Fruit fly (Drosophila melanogaster) whole organism, embryonic: ENCODE data around the gene CG9928.

Experiments used
- BtbVII ChIP-seq: fragments of 200-800 bp; sonication (Bioruptor generic); optimal IDR thresholded peaks from 3 replicates; lab custom pipeline; 2017; ENCODE audit warnings: missing biosample characterization, mild to moderate bottlenecking, missing genetic modification characterization
- CG10267 ChIP-seq: fragments of 200-800 bp; sonication (Bioruptor generic); optimal IDR thresholded peaks from 2 replicates; lab custom pipeline; 2018; ENCODE audit warnings: missing biosample characterization, mild to moderate bottlenecking, missing genetic modification characterization, moderate library complexity
- CG10543 ChIP-seq: fragments of 200-800 bp; sonication (Bioruptor generic); optimal IDR thresholded peaks from 3 replicates; lab custom pipeline; 2017; ENCODE audit warnings: missing biosample characterization, mild to moderate bottlenecking, missing genetic modification characterization, moderate library complexity
- CG10565 ChIP-seq: fragments of 200-800 bp; sonication (Bioruptor generic); optimal IDR thresholded peaks from 3 replicates; lab custom pipeline; 2016; ENCODE audit warnings: missing biosample characterization, mild to moderate bottlenecking, missing genetic modification characterization
- CG13624 ChIP-seq: fragments of 200-800 bp; sonication (Bioruptor generic); optimal IDR thresholded peaks from 2 replicates; lab custom pipeline; 2016; ENCODE audit warnings: missing biosample characterization, missing genetic modification characterization
- CG14014 ChIP-seq: fragments of 200-800 bp; sonication (Bioruptor generic); IDR thresholded peaks from 2 replicates; pipeline ENCODE4 v1.3.6; 2022; ENCODE audit warnings: missing biosample characterization, missing genetic modification characterization
- CG14441 ChIP-seq: fragments of 200-800 bp; sonication (Bioruptor generic); IDR thresholded peaks from 2 replicates; pipeline ENCODE4 v1.3.6; 2022; ENCODE audit warnings: missing biosample characterization, missing genetic modification characterization
- CG15601 ChIP-seq: fragments of 200-800 bp; sonication (Bioruptor generic); optimal IDR thresholded peaks from 3 replicates; lab custom pipeline; 2019; ENCODE audit warnings: missing biosample characterization, mild to moderate bottlenecking, missing genetic modification characterization, moderate library complexity
- CG17829 ChIP-seq: fragments of 200-800 bp; optimal IDR thresholded peaks from 2 replicates; lab custom pipeline; 2019; ENCODE audit warnings: missing biosample characterization, mild to moderate bottlenecking, missing genetic modification characterization, moderate library complexity
- CG18262 ChIP-seq: fragments of 200-800 bp; optimal IDR thresholded peaks from 3 replicates; lab custom pipeline; 2019; ENCODE audit warnings: missing biosample characterization, mild to moderate bottlenecking, missing genetic modification characterization, moderate library complexity
- CG18599 ChIP-seq: fragments of 200-800 bp; sonication (Bioruptor generic); optimal IDR thresholded peaks from 3 replicates; lab custom pipeline; 2017; ENCODE audit warnings: missing biosample characterization, missing genetic modification characterization, mild to moderate bottlenecking, moderate library complexity, missing genetic modification reagents
- CG2116 ChIP-seq: fragments of 200-800 bp; sonication (Bioruptor generic); optimal IDR thresholded peaks from 3 replicates; lab custom pipeline; 2018; ENCODE audit warnings: missing biosample characterization, mild to moderate bottlenecking, missing genetic modification characterization
- CG3065 ChIP-seq: fragments of 200-800 bp; sonication (Bioruptor generic); optimal IDR thresholded peaks from 2 replicates; lab custom pipeline; 2016; ENCODE audit warnings: missing biosample characterization, missing genetic modification characterization
- CG34224 ChIP-seq: fragments of 200-800 bp; sonication (Bioruptor generic); IDR thresholded peaks from 3 replicates; pipeline ENCODE4 v1.3.6; 2022; ENCODE audit warnings: missing biosample characterization, missing genetic modification characterization; ENCODE audit not compliant: partially characterized antibody
- CG4707 ChIP-seq: fragments of 200-800 bp; sonication (Bioruptor generic); optimal IDR thresholded peaks from 2 replicates; lab custom pipeline; 2018; ENCODE audit warnings: missing biosample characterization, mild to moderate bottlenecking, missing genetic modification characterization, moderate library complexity
- CG7357 ChIP-seq: fragments of 200-800 bp; sonication (Bioruptor generic); IDR thresholded peaks from 3 replicates; pipeline ENCODE4 v1.3.6; 2022; ENCODE audit warnings: missing biosample characterization, missing genetic modification characterization
- CG9797 ChIP-seq: fragments of 200-800 bp; sonication (Bioruptor generic); optimal IDR thresholded peaks from 3 replicates; lab custom pipeline; 2018; ENCODE audit warnings: missing biosample characterization, mild to moderate bottlenecking, missing genetic modification characterization
- CkIIα-i1 ChIP-seq: fragments of 200-800 bp; sonication (Bioruptor generic); IDR thresholded peaks from 2 replicates; pipeline ENCODE4 v1.3.6; 2022; ENCODE audit warnings: missing biosample characterization, missing genetic modification characterization
- CrebB ChIP-seq: fragments of 200-800 bp; sonication (Bioruptor generic); optimal IDR thresholded peaks from 3 replicates; lab custom pipeline; 2018; ENCODE audit warnings: missing biosample characterization, mild to moderate bottlenecking, missing genetic modification characterization
- D19B ChIP-seq: fragments of 200-800 bp; sonication (Bioruptor generic); optimal IDR thresholded peaks from 2 replicates; lab custom pipeline; 2017; ENCODE audit warnings: missing biosample characterization, mild to moderate bottlenecking, missing genetic modification characterization
- Dip2 ChIP-seq: fragments of 200-800 bp; sonication (Bioruptor generic); IDR thresholded peaks from 2 replicates; pipeline ENCODE4 v1.3.6; 2022; ENCODE audit warnings: missing biosample characterization, missing genetic modification characterization
- Fer1 ChIP-seq: fragments of 200-800 bp; sonication (Bioruptor generic); optimal IDR thresholded peaks from 2 replicates; lab custom pipeline; 2017; ENCODE audit warnings: missing biosample characterization, mild to moderate bottlenecking, missing genetic modification characterization
- H2.0 ChIP-seq: fragments of 200-800 bp; sonication (Bioruptor generic); IDR thresholded peaks from 2 replicates; pipeline ENCODE4 v1.3.6; 2022; ENCODE audit warnings: missing biosample characterization, missing genetic modification characterization
- Hand ChIP-seq: fragments of 200-800 bp; sonication (Bioruptor generic); optimal IDR thresholded peaks from 2 replicates; lab custom pipeline; 2017; ENCODE audit warnings: mild to moderate bottlenecking, missing biosample characterization, missing genetic modification reagents, missing genetic modification characterization
- HmgZ ChIP-seq: fragments of 200-800 bp; sonication (Bioruptor generic); optimal IDR thresholded peaks from 2 replicates; lab custom pipeline; 2018; ENCODE audit warnings: missing biosample characterization, mild to moderate bottlenecking, missing genetic modification characterization
- Hmr ChIP-seq: fragments of 200-800 bp; sonication (Bioruptor generic); optimal IDR thresholded peaks from 3 replicates; lab custom pipeline; 2017; ENCODE audit warnings: mild to moderate bottlenecking, missing biosample characterization, missing genetic modification reagents, missing genetic modification characterization
- MBD-R2 ChIP-seq: fragments of 200-800 bp; sonication (Bioruptor generic); IDR thresholded peaks from 2 replicates; pipeline ENCODE4 v1.3.6; 2022; ENCODE audit warnings: missing biosample characterization, missing genetic modification characterization
- MESR4 ChIP-seq: fragments of 200-800 bp; sonication (Bioruptor generic); optimal IDR thresholded peaks from 2 replicates; lab custom pipeline; 2018; ENCODE audit warnings: missing biosample characterization, mild to moderate bottlenecking, missing genetic modification characterization, moderate library complexity
- Mad ChIP-seq: fragments of 200-800 bp; sonication (Bioruptor generic); optimal IDR thresholded peaks from 2 replicates; lab custom pipeline; 2016; ENCODE audit warnings: missing biosample characterization, missing genetic modification characterization
- Med ChIP-seq: fragments of 200-800 bp; sonication (Bioruptor generic); peaks from one replicate; lab custom pipeline; 2016; ENCODE audit warnings: missing biosample characterization, missing genetic modification characterization, mild to moderate bottlenecking, inconsistent platforms, moderate library complexity
- Pdp1 ChIP-seq, 2 experiments: fragments of 200-800 bp; sonication (Bioruptor generic); optimal IDR thresholded peaks; 3 replicates each; lab custom pipeline; 2016; ENCODE audit warnings: missing biosample characterization in 2 of 2, missing genetic modification characterization in 2 of 2, mild to moderate bottlenecking in 1 of 2, moderate library complexity in 1 of 2
- Poxn ChIP-seq: fragments of 200-800 bp; sonication (Bioruptor generic); IDR thresholded peaks from 2 replicates; pipeline ENCODE4 v1.3.6; 2022; ENCODE audit warnings: missing biosample characterization, missing genetic modification characterization
- ac ChIP-seq: fragments of 200-800 bp; sonication (Bioruptor generic); optimal IDR thresholded peaks from 3 replicates; lab custom pipeline; 2017; ENCODE audit warnings: missing biosample characterization, mild to moderate bottlenecking, missing genetic modification characterization
- crol ChIP-seq: fragments of 200-800 bp; sonication (Bioruptor generic); IDR thresholded peaks from 2 replicates; pipeline ENCODE4 v1.3.6; 2022; ENCODE audit warnings: missing biosample characterization, missing genetic modification characterization
- crp ChIP-seq, 2 experiments: fragments of 200-800 bp; sonication (Bioruptor generic); optimal IDR thresholded peaks; 2 replicates in 1 of 2; 3 replicates in 1 of 2; lab custom pipeline; 2017; ENCODE audit warnings: missing biosample characterization in 2 of 2, missing genetic modification characterization in 2 of 2, mild to moderate bottlenecking in 1 of 2, moderate library complexity in 1 of 2
- dmrt99B ChIP-seq: fragments of 200-800 bp; sonication (Bioruptor generic); optimal IDR thresholded peaks from 2 replicates; lab custom pipeline; 2018; ENCODE audit warnings: missing biosample characterization, mild to moderate bottlenecking, missing genetic modification characterization, moderate library complexity
- exex ChIP-seq: fragments of 200-800 bp; sonication (Bioruptor generic); optimal IDR thresholded peaks from 4 replicates; lab custom pipeline; 2018; ENCODE audit warnings: missing biosample characterization, mild to moderate bottlenecking, missing genetic modification characterization, moderate library complexity
- ftz-f1 ChIP-seq: fragments of 200-800 bp; sonication (Bioruptor generic); optimal IDR thresholded peaks from 2 replicates; lab custom pipeline; 2016; ENCODE audit warnings: missing biosample characterization, missing genetic modification characterization
- lbe ChIP-seq: fragments of 200-800 bp; sonication (Bioruptor generic); optimal IDR thresholded peaks from 2 replicates; lab custom pipeline; 2016; ENCODE audit warnings: missing biosample characterization, mild to moderate bottlenecking, missing genetic modification characterization
- odd ChIP-seq: fragments of 200-800 bp; sonication (Bioruptor generic); optimal IDR thresholded peaks from 2 replicates; lab custom pipeline; 2017; ENCODE audit warnings: missing biosample characterization, mild to moderate bottlenecking, missing genetic modification characterization
- pzg ChIP-seq: fragments of 200-800 bp; sonication (Bioruptor generic); optimal IDR thresholded peaks from 3 replicates; lab custom pipeline; 2018; ENCODE audit warnings: missing biosample characterization, mild to moderate bottlenecking, missing genetic modification characterization, moderate library complexity
- rib ChIP-seq: fragments of 200-800 bp; sonication (Bioruptor generic); IDR thresholded peaks from 2 replicates; pipeline ENCODE4 v1.3.6; 2022; ENCODE audit warnings: missing biosample characterization, missing genetic modification characterization
- sens ChIP-seq: fragments of 200-800 bp; sonication (Bioruptor generic); peaks from one replicate; lab custom pipeline; 2016; ENCODE audit warnings: missing biosample characterization, missing genetic modification characterization
- so ChIP-seq: fragments of 200-800 bp; sonication (Bioruptor generic); IDR thresholded peaks from 3 replicates; pipeline ENCODE4 v1.3.6; 2022; ENCODE audit warnings: missing biosample characterization, missing genetic modification characterization
- sug ChIP-seq: fragments of 200-800 bp; optimal IDR thresholded peaks from 2 replicates; lab custom pipeline; 2019; ENCODE audit warnings: missing biosample characterization, mild to moderate bottlenecking, missing genetic modification characterization, moderate library complexity
- trem ChIP-seq: fragments of 200-800 bp; optimal IDR thresholded peaks from 3 replicates; lab custom pipeline; 2019; ENCODE audit warnings: missing biosample characterization, mild to moderate bottlenecking, missing genetic modification characterization, moderate library complexity
- zf30C ChIP-seq: fragments of 200-800 bp; sonication (Bioruptor generic); optimal IDR thresholded peaks from 3 replicates; lab custom pipeline; 2018; ENCODE audit warnings: missing biosample characterization, mild to moderate bottlenecking, missing genetic modification characterization
- zfh2 ChIP-seq: fragments of 200-800 bp; sonication (Bioruptor generic); optimal IDR thresholded peaks from 2 replicates; lab custom pipeline; 2016; ENCODE audit warnings: missing biosample characterization, missing genetic modification characterization

Gene CG9928

DNA sequence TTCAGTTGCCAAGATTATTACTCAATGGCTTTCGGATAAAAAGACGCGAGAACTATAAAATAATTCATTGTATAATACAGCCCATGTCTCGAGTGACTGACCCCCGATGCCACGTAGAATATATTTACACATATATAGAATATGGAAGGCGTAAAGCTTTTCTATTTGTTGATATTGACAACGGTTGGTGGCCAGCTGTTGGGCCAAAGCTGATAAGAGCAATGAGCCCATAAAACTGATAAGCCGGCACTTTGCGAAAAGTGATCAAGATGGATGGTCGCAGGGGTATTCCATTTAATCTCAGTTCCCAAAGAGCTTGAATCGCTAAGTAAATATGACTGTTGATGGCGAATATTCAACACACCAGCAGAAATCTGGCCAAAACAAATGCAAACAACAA, 47.8 kb upstream of the CG9928 start (continued):
- TF ChIP-seq Med, result peak; percentile 62
- no peak for TF ChIP-seq CG15601 (tag; lab: Kevin White, UChicago)
- peak; percentile 59 for TF ChIP-seq CG10543 (GFP tag; lab: Kevin White, UChicago)
- 0 out of 3 replicates have a peak, but pooled peaks have one; percentile 10 for TF ChIP-seq so (GFP tag; lab: Robert Waterston, UW)
- peak; percentile 2 for TF ChIP-seq lbe (GFP tag; lab: Kevin White, UChicago)
- TF ChIP-seq exex (tag; lab: Kevin White, UChicago), result peak; percentile 87
- TF ChIP-seq CG9797 (GFP tag; lab: Kevin White, UChicago), result no peak
- no peak for TF ChIP-seq H2.0 (GFP tag; lab: Robert Waterston, UW)
- no peak for TF ChIP-seq ac
- TF ChIP-seq HmgZ (tag; lab: Kevin White, UChicago), result peak; percentile 9
- TF ChIP-seq Hmr (GFP tag; lab: Kevin White, UChicago), result peak; percentile 32
- TF ChIP-seq sug (tag; lab: Kevin White, UChicago), result peak; percentile 89
- peak in 1 of 2 experiments; percentile 86 for TF ChIP-seq Pdp1 (GFP tag; optimal IDR thresholded peaks at IDR 0.05; lab: Kevin White, UChicago)
- peak; percentile 25 for TF ChIP-seq Fer1 (GFP tag; lab: Kevin White, UChicago)
- TF ChIP-seq CG14441 (GFP tag; lab: Robert Waterston, UW), result no peak
- TF ChIP-seq Dip2 (GFP tag; lab: Robert Waterston, UW), result no peak
- peak; percentile 11 for TF ChIP-seq sens
- TF ChIP-seq zf30C, result no peak
- TF ChIP-seq CkIIα-i1, result no peak
- peak; percentile 10 for TF ChIP-seq Hand (GFP tag; lab: Kevin White, UChicago)
- no peak for TF ChIP-seq Poxn (GFP tag; lab: Robert Waterston, UW)
- TF ChIP-seq rib, result peak; percentile 76; the same call in 1 of the 2 replicates
- TF ChIP-seq CrebB (tag; lab: Kevin White, UChicago), result peak; percentile 27
- no peak for TF ChIP-seq CG13624 (GFP tag; lab: Kevin White, UChicago)
- TF ChIP-seq BtbVII, result peak; percentile 17
- no peak for TF ChIP-seq D19B (GFP tag; lab: Kevin White, UChicago)
- no peak for TF ChIP-seq zfh2 (GFP tag; lab: Kevin White, UChicago)

DNA sequence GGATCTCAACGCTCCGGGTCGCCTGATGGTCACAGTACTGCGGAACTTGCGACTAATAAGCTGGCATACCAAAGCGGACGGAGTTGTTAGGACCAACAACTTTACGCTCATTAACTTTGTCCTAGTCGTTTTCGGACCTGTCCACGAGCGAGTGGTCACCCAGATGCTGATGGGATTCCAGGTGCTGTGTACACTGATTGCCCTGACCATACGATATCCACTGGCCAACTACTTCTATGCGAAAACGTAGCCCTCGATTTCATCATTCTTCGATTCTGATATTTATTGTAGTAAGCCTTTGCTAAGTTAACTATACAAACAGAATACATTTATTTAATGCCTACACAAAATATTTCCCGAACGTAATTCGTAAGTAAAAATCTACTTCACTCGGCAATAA, 40.4 kb upstream of the CG9928 start, which contains the start of gene Rsph1:
Gene Rsph1, plus strand, starts transcription at position 301 of the 400 bp plus-strand sequence.
- peak; percentile 20 for TF ChIP-seq Med
- TF ChIP-seq CG18262 (tag; lab: Kevin White, UChicago), result no peak

DNA sequence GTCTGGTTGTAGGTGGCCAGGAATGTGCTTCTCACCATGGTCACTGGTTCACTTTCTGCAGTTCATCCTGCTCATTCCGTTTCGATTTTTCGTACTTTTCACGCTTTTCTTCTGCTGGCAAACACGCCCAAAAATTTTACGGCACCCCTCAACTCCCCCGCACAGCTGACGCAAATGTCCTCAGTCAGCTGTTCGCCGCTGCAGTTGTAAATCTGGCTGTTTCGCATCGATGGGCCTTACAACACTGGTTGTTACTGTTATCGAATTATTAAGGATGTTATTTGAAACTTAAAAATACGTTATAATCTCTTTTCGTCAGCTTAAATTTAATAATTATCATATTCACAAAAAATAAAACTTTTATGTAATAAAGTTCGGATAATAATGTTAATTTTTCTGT, 39.7 kb upstream of the CG9928 start, which contains the start of gene Mgat3:
Gene Mgat3, minus strand, starts transcription at position 182 of the 400 bp plus-strand sequence.
- peak; percentile 27 for TF ChIP-seq Med
- TF ChIP-seq MBD-R2 (GFP tag; lab: Robert Waterston, UW), result peak; percentile 46; the same call in 1 of the 2 replicates
- peak; percentile 5 for TF ChIP-seq trem (tag; lab: Kevin White, UChicago)
- peak; percentile 48; the same call in 2 of the 3 replicates for TF ChIP-seq CG34224 (GFP tag; lab: Robert Waterston, UW)
- TF ChIP-seq CG10267 (tag; lab: Kevin White, UChicago), result peak; percentile 94
- peak; percentile 41 to 88 for TF ChIP-seq crp (GFP tag; optimal IDR thresholded peaks at IDR 0.05; lab: Kevin White, UChicago)
- no peak for TF ChIP-seq CG3065
- peak; percentile 16 for TF ChIP-seq MESR4 (GFP tag; lab: Kevin White, UChicago)
- TF ChIP-seq CG10565 (GFP tag; lab: Kevin White, UChicago), result no peak
- no peak for TF ChIP-seq D19B (GFP tag; lab: Kevin White, UChicago)
- TF ChIP-seq CG4707 (GFP tag; lab: Kevin White, UChicago), result no peak
- TF ChIP-seq CG18599, result no peak
- TF ChIP-seq ftz-f1 (GFP tag; lab: Kevin White, UChicago), result no peak
- TF ChIP-seq Mad (GFP tag; lab: Kevin White, UChicago), result no peak
- peak; percentile 84 for TF ChIP-seq crol
- TF ChIP-seq CG14014 (GFP tag; lab: Robert Waterston, UW), result no peak
- TF ChIP-seq CG7357, result no peak
- no peak for TF ChIP-seq dmrt99B (tag; lab: Kevin White, UChicago)
- peak; percentile 55 for TF ChIP-seq CG2116
- no peak for TF ChIP-seq CG17829 (tag; lab: Kevin White, UChicago)
- no peak for TF ChIP-seq odd (GFP tag; lab: Kevin White, UChicago)
- TF ChIP-seq pzg (GFP tag; lab: Kevin White, UChicago), result peak; percentile 34
